Worm (Caenorhabditis elegans) whole organism, early embryonic: ENCODE measurements around the gene tag-266.

Source experiments
- aly-1 ChIP-seq: sonication (generic microtip); optimal IDR thresholded peaks from 2 replicates; lab custom pipeline; 2016; ENCODE audit warnings: missing genetic modification characterization, missing compliant biosample characterization
- ama-1 ChIP-seq: fragments of 150-350 bp; optimal IDR thresholded peaks from 2 replicates; lab custom pipeline; 2014
- ceh-13 ChIP-seq: fragments of 200-800 bp; sonication (Bioruptor generic); optimal IDR thresholded peaks from 2 replicates; lab custom pipeline; 2018; ENCODE audit warnings: mild to moderate bottlenecking, missing genetic modification characterization, missing compliant biosample characterization
- flt-1 ChIP-seq: fragments of 200-800 bp; sonication (Bioruptor generic); IDR thresholded peaks from 2 replicates; pipeline ENCODE4 v1.3.6; 2022; ENCODE audit warnings: missing genetic modification characterization, missing compliant biosample characterization
- hmg-4 ChIP-seq: fragments of 200-800 bp; sonication (Bioruptor generic); optimal IDR thresholded peaks from 2 replicates; lab custom pipeline; 2018; ENCODE audit warnings: mild to moderate bottlenecking, missing genetic modification characterization, missing compliant biosample characterization
- pes-1 ChIP-seq: fragments of 200-800 bp; sonication (Bioruptor generic); IDR thresholded peaks from 2 replicates; pipeline ENCODE4 v1.3.6; 2022; ENCODE audit warnings: missing genetic modification reagents, missing genetic modification characterization, missing compliant biosample characterization
- tbx-11 ChIP-seq: fragments of 200-800 bp; sonication (Bioruptor generic); IDR thresholded peaks from 2 replicates; pipeline ENCODE4 v1.3.6; 2022; ENCODE audit warnings: missing genetic modification characterization, missing compliant biosample characterization

DNA sequence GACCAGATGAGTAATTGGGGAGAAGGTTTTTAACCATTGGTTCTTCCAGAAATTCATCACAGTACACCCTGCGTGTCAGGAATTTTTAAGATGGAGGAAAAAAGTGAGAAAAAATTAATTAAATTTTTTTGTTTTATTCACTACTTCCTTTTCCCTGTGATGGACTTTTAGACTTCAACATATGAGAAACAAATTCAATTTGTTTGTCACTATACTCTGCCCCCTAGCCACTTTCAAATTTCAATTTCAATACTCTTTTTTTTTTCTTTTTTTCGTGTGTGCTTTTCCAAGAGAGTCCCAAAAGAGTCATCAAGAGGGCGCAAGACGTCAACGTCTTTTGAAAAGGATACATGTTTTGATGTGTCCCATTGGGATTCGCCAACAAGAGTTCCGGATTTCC, 27.3 kb downstream of the tag-266 start:
- TF ChIP-seq hmg-4 (GFP tag; lab: Kevin White, UChicago) (no peak), pes-1 (GFP tag; lab: Robert Waterston, UW) (no peak), flt-1 (GFP tag; lab: Robert Waterston, UW) (no peak), ceh-13 (no peak), aly-1 (tag; lab: Kevin White, UChicago) (no peak), tbx-11 (GFP tag; lab: Robert Waterston, UW) (no peak), ama-1 (lab: Kevin White, UChicago) (no peak)
